Worm (Caenorhabditis elegans) whole organism, mixed stage, embryonic: Measurements from ENCODE around the gene B0244.7.
A peak's percentile ranks its signal among the peaks of the same experiment; 100 is the strongest.

Source experiments
- bed-3 ChIP-seq: fragments of 200-800 bp; sonication (Bioruptor generic); optimal IDR thresholded peaks from 3 replicates; lab custom pipeline; 2018; ENCODE audit warnings: mild to moderate bottlenecking, missing genetic modification characterization, moderate library complexity, missing compliant biosample characterization
- blmp-1 ChIP-seq: fragments of 150-350 bp; optimal IDR thresholded peaks from 2 replicates; lab custom pipeline; 2014; ENCODE audit warnings: missing biosample characterization, missing genetic modification characterization
- ceh-39 ChIP-seq: fragments of 150-350 bp; optimal IDR thresholded peaks from 2 replicates; lab custom pipeline; 2014; ENCODE audit warnings: missing biosample characterization, missing genetic modification characterization
- ham-2 ChIP-seq: fragments of 200-800 bp; sonication (Bioruptor generic); optimal IDR thresholded peaks from 2 replicates; lab custom pipeline; 2018; ENCODE audit warnings: mild to moderate bottlenecking, missing genetic modification characterization, missing compliant biosample characterization
- hlh-1 ChIP-seq: fragments of 150-350 bp; optimal IDR thresholded peaks from 2 replicates; lab custom pipeline; 2014; ENCODE audit warnings: missing biosample characterization, missing genetic modification reagents, missing genetic modification characterization
- lsy-2 ChIP-seq: fragments of 150-350 bp; optimal IDR thresholded peaks from 2 replicates; lab custom pipeline; 2014; ENCODE audit warnings: missing biosample characterization, missing genetic modification characterization
- mab-5 ChIP-seq: fragments of 150-350 bp; optimal IDR thresholded peaks from 2 replicates; lab custom pipeline; 2014; ENCODE audit warnings: missing biosample characterization, missing genetic modification characterization
- mep-1 ChIP-seq: fragments of 150-350 bp; optimal IDR thresholded peaks from 2 replicates; lab custom pipeline; 2017; ENCODE audit warnings: missing biosample characterization, missing genetic modification reagents, missing genetic modification characterization, inconsistent platforms
- mls-2 ChIP-seq: sonication (generic microtip); optimal IDR thresholded peaks from 2 replicates; lab custom pipeline; 2016; ENCODE audit warnings: mild to moderate bottlenecking, missing genetic modification characterization, moderate library complexity, missing compliant biosample characterization
- nhr-237 ChIP-seq: fragments of 150-350 bp; optimal IDR thresholded peaks from 2 replicates; lab custom pipeline; 2014; ENCODE audit warnings: missing biosample characterization, missing genetic modification characterization
- pha-4 ChIP-seq: fragments of 150-350 bp; optimal IDR thresholded peaks from 2 replicates; lab custom pipeline; 2018; ENCODE audit warnings: missing biosample characterization, missing genetic modification reagents, missing genetic modification characterization
- snpc-4 ChIP-seq: fragments of 150-350 bp; optimal IDR thresholded peaks from 2 replicates; lab custom pipeline; 2014; ENCODE audit warnings: missing biosample characterization, missing genetic modification characterization
- unc-62 ChIP-seq: fragments of 150-350 bp; optimal IDR thresholded peaks from 2 replicates; lab custom pipeline; 2014; ENCODE audit warnings: missing biosample characterization, missing genetic modification reagents, missing genetic modification characterization

DNA sequence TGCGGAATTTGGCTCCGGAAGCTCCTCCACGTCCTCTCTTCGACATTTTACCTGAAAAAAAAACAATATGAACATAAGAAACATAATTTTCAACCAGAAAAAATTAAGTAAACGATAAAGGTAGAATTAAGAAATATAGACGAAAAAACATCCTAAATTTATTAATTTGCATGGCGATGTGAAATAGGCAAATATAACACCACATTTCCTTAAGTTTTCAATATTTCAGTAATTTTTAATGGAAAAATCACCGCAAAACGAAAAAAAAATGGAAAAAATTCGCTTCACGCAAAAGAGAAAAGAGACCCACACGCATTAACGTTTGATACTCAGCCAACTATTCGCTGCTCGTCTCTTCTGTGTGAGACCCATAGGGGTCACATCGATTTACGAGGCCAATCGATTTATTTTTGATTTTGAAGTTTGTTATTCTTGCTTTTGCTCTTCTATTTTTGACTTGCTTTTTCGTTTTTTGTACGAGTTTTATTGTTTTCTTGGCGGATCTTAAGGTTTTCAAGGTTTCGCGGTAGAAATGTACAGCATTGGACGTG lies 25.1 kb upstream of the B0244.7 start, which contains the start of gene rpl-23:
- TF ChIP-seq mls-2 (peak; percentile 33), nhr-237 (peak; percentile 94), ceh-39 (tag; lab: Kevin White, UChicago) (peak; percentile 97), ham-2 (GFP tag; lab: Kevin White, UChicago) (no peak), mep-1 (tag; lab: Kevin White, UChicago) (peak; percentile 98), bed-3 (no peak), mab-5 (tag; lab: Kevin White, UChicago) (peak; percentile 85), hlh-1 (tag; lab: Kevin White, UChicago) (peak; percentile 90), lsy-2 (tag; lab: Kevin White, UChicago) (peak; percentile 89), pha-4 (tag; lab: Kevin White, UChicago) (peak; percentile 93), snpc-4 (tag; lab: Kevin White, UChicago) (no peak), blmp-1 (tag; lab: Kevin White, UChicago) (no peak), unc-62 (peak; percentile 66)
